Worm (Caenorhabditis elegans): ENCODE measurements around the gene nhr-133.

Gene nhr-133

DNA sequence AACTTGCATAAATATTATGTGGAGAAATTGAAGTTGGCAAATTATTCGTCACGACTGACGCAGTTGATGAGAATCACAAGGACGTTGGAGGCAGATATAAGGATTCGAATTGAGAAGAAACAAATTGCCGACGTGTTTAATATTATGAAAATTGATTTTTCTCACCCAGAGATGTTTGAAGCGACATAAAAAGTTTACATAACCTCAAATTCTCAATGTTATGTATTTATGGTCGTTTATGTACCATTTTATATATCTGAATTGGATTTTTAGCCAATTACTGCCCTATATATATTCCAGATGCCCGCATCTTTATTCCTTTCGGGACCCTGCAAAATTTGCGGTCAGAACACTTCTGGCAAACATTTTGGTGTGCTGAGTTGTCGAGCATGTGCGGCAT lies 16.9 kb upstream of the nhr-133 start, which contains the start of gene nhr-126:
TSS of gene nhr-126 (plus strand) at position 301 of the 400 bp plus-strand sequence.
- TF ChIP-seq W03F9.2 (tag; optimal IDR thresholded peaks at IDR 0.05) (no peak), him-1 (tag; optimal IDR thresholded peaks at IDR 0.05) (no peak)

- no peak for TF ChIP-seq him-1 (tag; optimal IDR thresholded peaks at IDR 0.05)
- no peak for TF ChIP-seq dao-5 (tag; optimal IDR thresholded peaks at IDR 0.05)
- TF ChIP-seq W03F9.2 (tag; optimal IDR thresholded peaks at IDR 0.05) = no peak
These were observed 15.0 kb upstream of the nhr-133 start, which contains the start of gene nhr-18 for ce11 chrV:2226903-2227302. Gene nhr-18 (plus strand): TSS chrV:2227203.

ce11 chrV:2225130-2225529 lies 13.2 kb upstream of the nhr-133 start, which contains the start of gene nhr-103:
Gene nhr-103 (plus strand): TSS chrV:2225430.
- TF ChIP-seq dao-5 (tag; optimal IDR thresholded peaks at IDR 0.05) (no peak), him-1 (tag; optimal IDR thresholded peaks at IDR 0.05) (no peak), W03F9.2 (tag; optimal IDR thresholded peaks at IDR 0.05) (no peak)

- TF ChIP-seq dao-5 (tag; optimal IDR thresholded peaks at IDR 0.05) (no peak), W03F9.2 (tag; optimal IDR thresholded peaks at IDR 0.05) (no peak), him-1 (tag; optimal IDR thresholded peaks at IDR 0.05) (no peak)
These were observed 9.8 kb upstream of the nhr-133 start, which contains the start of gene nhr-128 for ce11 chrV:2221764-2222163. Gene nhr-128 (plus strand): TSS chrV:2222064.

DNA sequence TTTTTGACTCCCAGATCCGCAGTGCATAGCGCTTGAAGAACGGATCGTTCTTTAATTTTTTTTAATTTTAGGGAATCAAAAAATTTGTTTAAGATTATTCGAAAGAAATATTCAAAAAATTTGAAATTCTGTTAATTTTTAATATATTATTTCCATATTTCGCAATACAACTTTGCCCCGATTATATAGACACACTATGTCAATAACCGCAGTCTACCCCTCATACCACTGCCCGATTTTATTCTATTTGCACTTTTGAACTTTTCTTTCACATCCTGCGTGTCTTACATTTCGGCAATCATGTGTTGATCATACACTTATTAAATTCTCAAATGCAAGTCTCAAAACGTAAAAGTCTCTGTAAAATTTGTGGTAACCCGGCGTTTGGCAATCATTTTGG lies 6.9 kb upstream of the nhr-133 start, which contains the start of gene nhr-56:
TSS of gene nhr-56 (plus strand) at position 202 of the 400 bp plus-strand sequence.
- no peak for TF ChIP-seq dao-5 (tag; optimal IDR thresholded peaks at IDR 0.05)
- TF ChIP-seq W03F9.2 (tag; optimal IDR thresholded peaks at IDR 0.05) = no peak
- TF ChIP-seq him-1 (tag; optimal IDR thresholded peaks at IDR 0.05) = no peak

ce11 chrV:2216927-2217326 lies 5.0 kb upstream of the nhr-133 start:
- TF ChIP-seq W03F9.2 (tag; optimal IDR thresholded peaks at IDR 0.05) (no peak), dao-5 (tag; optimal IDR thresholded peaks at IDR 0.05) (no peak), him-1 (tag; optimal IDR thresholded peaks at IDR 0.05) (no peak)

ce11 chrV:2215352-2215751 lies 3.4 kb upstream of the nhr-133 start, which contains the start of gene nstp-8:
Gene nstp-8 (plus strand): TSS chrV:2215652.
- TF ChIP-seq W03F9.2 (tag; optimal IDR thresholded peaks at IDR 0.05) = no peak
- TF ChIP-seq him-1 (tag; optimal IDR thresholded peaks at IDR 0.05) = no peak
- TF ChIP-seq dao-5 (tag; optimal IDR thresholded peaks at IDR 0.05) = no peak

DNA sequence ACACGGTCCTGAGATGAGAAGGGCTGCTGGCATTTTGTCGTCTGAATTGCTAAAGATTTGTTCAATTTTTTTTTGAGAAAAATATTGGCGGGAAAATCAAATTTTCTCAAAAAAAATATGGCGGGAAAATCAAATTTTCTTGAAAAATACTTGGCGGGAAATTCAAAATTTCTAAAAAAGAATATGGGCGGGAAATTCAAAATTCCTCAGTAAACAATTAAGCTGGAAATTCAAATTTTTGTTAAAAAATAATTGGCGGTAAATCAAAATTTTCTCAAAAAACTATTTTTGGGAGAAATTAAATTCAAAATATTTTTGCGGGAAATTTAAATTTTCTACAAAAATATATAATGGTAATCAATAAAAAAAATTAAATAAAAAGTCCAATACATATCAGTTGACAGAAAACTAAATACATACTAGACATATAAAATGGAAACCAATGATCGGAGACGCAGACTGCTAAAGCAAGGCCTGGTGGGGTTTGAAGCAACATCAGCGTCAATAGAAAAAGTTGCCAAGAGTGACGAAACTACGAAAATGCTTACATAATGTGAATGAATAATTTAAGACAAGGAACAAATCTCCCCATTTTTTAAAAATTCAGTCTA lies 2.6 kb upstream of the nhr-133 start, which contains the start of gene nhr-184:
TSS of gene nhr-184 (minus strand) at position 51 of the 611 bp plus-strand sequence.
- TF ChIP-seq him-1 (tag; optimal IDR thresholded peaks at IDR 0.05) (no peak), dao-5 (tag; optimal IDR thresholded peaks at IDR 0.05) (no peak), W03F9.2 (tag; optimal IDR thresholded peaks at IDR 0.05) (peak; percentile 33)

- TF ChIP-seq him-1 (tag; optimal IDR thresholded peaks at IDR 0.05) (no peak), W03F9.2 (tag; optimal IDR thresholded peaks at IDR 0.05) (no peak), dao-5 (tag; optimal IDR thresholded peaks at IDR 0.05) (no peak)
These were observed 4.4 kb downstream of the nhr-133 start for ce11 chrV:2207527-2207926.

ce11 chrV:2206801-2207200 lies 5.1 kb downstream of the nhr-133 start, which contains the start of gene svh-11:
Gene svh-11 (plus strand): TSS chrV:2207101.
- TF ChIP-seq him-1 (tag; optimal IDR thresholded peaks at IDR 0.05) = no peak
- no peak for TF ChIP-seq dao-5 (tag; optimal IDR thresholded peaks at IDR 0.05)
- TF ChIP-seq W03F9.2 (tag; optimal IDR thresholded peaks at IDR 0.05) = no peak

- TF ChIP-seq dao-5 (tag; optimal IDR thresholded peaks at IDR 0.05) = no peak
- no peak for TF ChIP-seq him-1 (tag; optimal IDR thresholded peaks at IDR 0.05)
- no peak for TF ChIP-seq W03F9.2 (tag; optimal IDR thresholded peaks at IDR 0.05)
These were observed 5.7 kb downstream of the nhr-133 start, which contains the start of gene srt-40 for ce11 chrV:2206181-2206580. Gene srt-40 (minus strand): TSS chrV:2206281.

DNA sequence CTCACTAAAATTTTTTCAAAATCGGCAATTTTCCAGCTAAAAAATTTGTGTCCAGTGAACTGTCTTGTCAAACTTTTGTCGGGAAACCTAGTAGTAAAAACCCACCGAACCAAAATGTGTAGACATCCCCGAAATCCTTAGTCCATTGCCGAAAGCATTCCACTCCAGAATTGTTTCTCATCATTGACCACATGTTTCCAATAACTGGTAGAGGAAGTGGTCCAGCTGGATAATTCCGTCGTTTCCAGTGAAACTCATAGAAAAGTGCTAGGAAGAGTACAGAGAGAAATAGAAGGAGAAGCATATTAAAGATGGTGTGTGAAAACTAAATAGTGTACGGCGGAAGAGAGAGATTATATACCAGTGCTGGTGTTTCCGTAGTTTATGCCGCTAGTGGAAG lies 7.8 kb downstream of the nhr-133 start, which contains the start of gene cyp-33C12:
TSS of gene cyp-33C12 (minus strand) at position 321 of the 400 bp plus-strand sequence.
- TF ChIP-seq W03F9.2 (tag; optimal IDR thresholded peaks at IDR 0.05) = no peak
- TF ChIP-seq him-1 (tag; optimal IDR thresholded peaks at IDR 0.05) = no peak
- TF ChIP-seq dao-5 (tag; optimal IDR thresholded peaks at IDR 0.05) = no peak

DNA sequence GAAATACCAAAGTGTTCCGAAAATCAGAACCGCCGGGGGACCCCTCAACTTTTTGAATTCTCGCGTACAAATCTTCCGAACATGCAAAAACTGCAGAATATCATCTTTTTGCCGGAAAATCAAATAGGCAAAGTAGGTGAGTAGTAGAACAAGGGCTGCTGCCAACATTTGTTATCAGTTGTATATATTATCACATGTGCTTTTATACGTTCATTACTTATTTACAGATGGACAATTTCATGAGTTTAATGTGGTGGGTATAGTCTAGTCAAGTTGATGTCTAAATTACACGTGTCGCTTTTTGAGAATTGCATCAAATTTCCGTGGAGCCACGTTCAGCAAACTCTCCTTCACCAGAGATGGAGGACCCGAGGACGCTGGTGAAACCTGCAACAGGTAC lies 10.7 kb downstream of the nhr-133 start, which contains the start of gene cyp-32B1:
TSS of gene cyp-32B1 (minus strand) at position 176 of the 400 bp plus-strand sequence.
- no peak for TF ChIP-seq W03F9.2 (tag; optimal IDR thresholded peaks at IDR 0.05)
- TF ChIP-seq dao-5 (tag; optimal IDR thresholded peaks at IDR 0.05) = no peak
- TF ChIP-seq him-1 (tag; optimal IDR thresholded peaks at IDR 0.05) = no peak

DNA sequence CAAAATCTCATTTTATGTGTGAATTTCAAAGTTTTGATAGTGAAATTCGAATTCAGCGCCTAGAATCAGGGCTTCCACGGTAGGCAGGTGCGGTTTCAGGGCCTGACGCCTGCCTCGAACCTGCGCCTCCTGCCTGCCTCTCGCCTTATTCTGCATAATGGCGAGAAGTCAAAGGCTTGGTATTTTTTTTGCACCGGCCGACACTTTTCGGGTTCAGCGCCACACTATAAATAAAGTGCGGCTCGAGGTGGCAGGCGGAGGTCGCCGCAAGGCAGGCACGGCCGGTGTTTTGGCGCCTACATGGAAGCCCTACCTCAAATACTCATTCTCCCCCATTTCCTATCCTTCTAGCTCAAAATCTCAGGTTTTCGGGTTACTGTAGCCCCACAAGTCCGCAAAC lies 11.5 kb downstream of the nhr-133 start:
- no peak for TF ChIP-seq him-1 (tag; optimal IDR thresholded peaks at IDR 0.05)

Data from whole organism, L4/young adult.